Fruit fly (Drosophila melanogaster) whole organism: Measurements from ENCODE around the gene Pp2A-29B.

Source experiments
- CG8478 ChIP-seq: fragments of >200 bp; optimal IDR thresholded peaks from 2 replicates; lab custom pipeline; 2018; ENCODE audit warnings: inconsistent platforms
- Dll ChIP-seq: fragments of >200 bp; optimal IDR thresholded peaks from 2 replicates; lab custom pipeline; 2017
- EcR ChIP-seq, 2 experiments: fragments of >200 bp; optimal IDR thresholded peaks; 2 replicates each; lab custom pipeline; 2017; ENCODE audit warnings: missing biosample characterization in 2 of 2, missing genetic modification characterization in 2 of 2, missing genetic modification reagents in 2 of 2
- pan ChIP-seq: fragments of >200 bp; optimal IDR thresholded peaks from 2 replicates; lab custom pipeline; 2017
- psq ChIP-seq: fragments of >200 bp; optimal IDR thresholded peaks from 2 replicates; lab custom pipeline; 2017
- usp ChIP-seq: fragments of >200 bp; optimal IDR thresholded peaks from 2 replicates; lab custom pipeline; 2017; ENCODE audit warnings: missing biosample characterization, missing genetic modification characterization, mixed read lengths

Gene Pp2A-29B

DNA sequence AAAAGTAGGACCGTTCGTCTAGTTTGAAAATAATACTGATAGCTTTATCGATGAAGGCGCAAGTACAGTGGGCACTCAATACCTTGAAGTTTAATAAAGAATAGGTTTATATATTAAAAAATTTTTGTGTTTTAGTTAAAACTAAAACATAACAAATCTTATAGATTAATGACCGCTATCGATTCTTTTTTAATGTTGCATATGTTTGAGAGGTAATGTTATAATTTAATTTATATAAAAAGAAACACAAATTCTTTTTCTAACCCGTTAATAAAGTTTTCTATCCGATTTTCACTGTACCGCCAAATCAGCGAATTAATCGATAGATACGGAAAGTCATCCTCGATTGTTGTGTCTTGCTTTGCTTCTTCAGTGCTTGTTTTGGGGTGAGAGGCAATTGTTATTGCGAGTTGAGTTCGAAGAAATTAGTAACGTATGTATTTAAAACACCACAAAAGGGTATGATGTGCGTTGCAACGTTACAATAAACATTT, 18.3 kb downstream of the Pp2A-29B start, which contains the start of the genes Dad1 and CG13384:
TSS of gene Dad1 (minus strand) at position 30 of the 494 bp plus-strand sequence.
TSS of gene CG13384 (plus strand) at position 348 of the 494 bp plus-strand sequence.
- TF ChIP-seq CG8478 (no peak), EcR (GFP tag; optimal IDR thresholded peaks at IDR 0.05; lab: Kevin White, UChicago) (no peak), Dll (no peak), pan (lab: Kevin White, UChicago) (no peak), psq (lab: Kevin White, UChicago) (no peak), usp (GFP tag; lab: Kevin White, UChicago) (no peak)

DNA sequence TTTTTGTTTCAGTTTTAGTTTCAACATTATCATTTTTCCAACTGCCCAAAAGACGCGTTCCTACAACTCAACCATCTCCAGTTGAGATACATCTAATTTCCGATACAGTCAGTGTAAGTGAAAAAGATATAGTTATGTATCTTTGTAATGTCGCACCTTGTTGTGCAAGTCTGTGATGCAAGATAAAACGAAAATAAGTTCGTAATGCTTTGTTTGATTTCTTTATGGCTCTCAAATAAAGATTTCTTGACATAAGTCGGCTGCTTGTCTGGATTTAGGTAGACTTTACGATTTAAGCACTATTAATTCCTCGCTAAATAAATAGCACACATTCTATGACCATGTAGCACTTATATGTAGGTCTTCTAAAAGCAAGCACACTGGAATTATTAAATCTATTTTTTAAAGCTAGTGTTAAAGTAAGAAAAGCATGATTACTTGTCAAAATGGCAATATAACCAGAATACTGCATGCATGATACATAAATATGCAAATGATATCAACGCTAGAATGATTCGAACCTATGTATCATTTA, 19.2 kb downstream of the Pp2A-29B start:
- TF ChIP-seq EcR (GFP tag; optimal IDR thresholded peaks at IDR 0.05; lab: Kevin White, UChicago) (no peak), CG8478 (no peak), usp (GFP tag; lab: Kevin White, UChicago) (no peak), pan (lab: Kevin White, UChicago) (no peak), Dll (no peak), psq (lab: Kevin White, UChicago) (no peak)

DNA sequence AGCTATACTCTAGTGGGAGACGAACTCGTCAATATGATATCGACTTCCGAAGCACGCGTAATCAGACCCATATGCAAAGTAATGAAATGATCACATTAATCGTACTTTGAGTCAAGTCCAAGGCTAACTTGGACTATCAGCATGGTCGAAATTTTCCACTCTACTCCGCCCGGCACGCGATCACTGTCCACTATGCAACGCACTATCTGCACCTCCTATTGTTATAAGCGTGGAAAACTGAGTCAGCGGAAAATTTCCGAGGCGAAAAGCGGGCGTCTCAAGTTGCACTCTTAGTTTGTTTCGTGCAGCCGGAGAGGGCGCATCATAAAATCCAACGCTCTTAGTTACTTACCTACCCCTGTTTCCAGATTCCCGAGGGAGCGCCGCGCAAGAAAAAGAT, 20.0 kb downstream of the Pp2A-29B start:
- TF ChIP-seq Dll (no peak), EcR (GFP tag; optimal IDR thresholded peaks at IDR 0.05; lab: Kevin White, UChicago) (no peak), psq (lab: Kevin White, UChicago) (no peak), usp (GFP tag; lab: Kevin White, UChicago) (no peak), pan (lab: Kevin White, UChicago) (no peak), CG8478 (no peak)

DNA sequence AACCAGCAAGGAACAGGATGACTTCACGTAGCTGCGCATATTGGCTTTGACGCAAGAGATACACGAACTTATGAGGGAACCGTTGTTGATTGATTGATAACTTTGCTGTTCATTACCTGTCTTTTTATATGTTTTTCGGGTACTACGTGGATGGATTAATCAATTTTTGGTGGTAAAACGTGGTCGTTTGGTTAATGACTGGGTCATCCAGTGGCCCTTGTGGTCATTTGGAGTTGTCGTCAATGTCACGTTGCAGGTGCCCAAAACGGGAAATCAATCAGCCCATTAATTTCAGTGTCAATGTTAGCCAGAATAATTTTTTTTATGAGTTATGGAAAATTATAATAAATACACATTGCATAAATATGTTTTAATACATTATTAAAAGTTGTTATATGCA, 23.4 kb downstream of the Pp2A-29B start, which contains the start of gene CG42819:
TSS of gene CG42819 (minus strand) at position 101 of the 400 bp plus-strand sequence.
- TF ChIP-seq pan (lab: Kevin White, UChicago) = no peak
- no peak for TF ChIP-seq usp (GFP tag; lab: Kevin White, UChicago)
- no peak for TF ChIP-seq psq (lab: Kevin White, UChicago)
- no peak for TF ChIP-seq CG8478
- no peak for TF ChIP-seq Dll
- TF ChIP-seq EcR (GFP tag; optimal IDR thresholded peaks at IDR 0.05; lab: Kevin White, UChicago) = no peak

DNA sequence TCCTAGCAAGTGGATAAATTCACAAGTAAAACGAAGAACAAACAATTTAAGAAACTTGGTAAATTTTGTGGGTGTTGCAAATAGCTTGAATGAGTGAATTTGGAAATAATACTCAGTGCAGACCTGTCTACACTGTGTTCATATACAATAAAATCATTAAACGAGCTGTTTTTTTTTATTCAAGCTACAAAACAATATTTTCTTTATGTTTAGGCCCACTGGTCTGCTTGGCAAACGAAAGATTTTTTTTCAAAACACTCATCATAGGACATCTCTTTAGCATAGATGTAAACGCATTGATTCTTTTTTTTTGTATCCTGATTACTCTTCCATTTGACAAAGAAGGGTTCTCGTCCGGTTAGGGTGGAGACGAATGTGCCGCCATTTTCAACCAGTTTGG, 26.5 kb downstream of the Pp2A-29B start, which contains the start of gene CG42820:
TSS of gene CG42820 (minus strand) at position 101 of the 400 bp plus-strand sequence.
- TF ChIP-seq usp (GFP tag; lab: Kevin White, UChicago) (no peak), EcR (GFP tag; optimal IDR thresholded peaks at IDR 0.05; lab: Kevin White, UChicago) (no peak), CG8478 (no peak), psq (lab: Kevin White, UChicago) (no peak), pan (lab: Kevin White, UChicago) (no peak), Dll (no peak)

DNA sequence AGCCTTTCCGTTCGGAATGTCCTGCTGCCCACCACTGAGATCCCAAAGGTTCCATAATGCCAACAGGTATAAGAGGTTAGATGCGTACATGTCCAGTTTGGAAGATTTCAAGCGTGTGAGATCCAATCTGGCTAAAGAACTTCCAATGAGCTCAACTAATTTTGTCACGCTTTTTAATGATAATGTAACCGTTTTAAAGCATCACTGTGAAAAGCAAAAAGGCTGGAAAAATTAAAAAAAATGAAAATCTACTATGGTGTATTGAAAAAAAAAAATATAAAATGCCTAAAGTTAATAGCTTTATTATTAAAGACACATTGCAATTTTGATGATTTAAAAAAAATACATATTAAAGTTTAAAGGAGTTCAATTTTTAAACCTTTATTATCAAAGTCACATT, 27.3 kb downstream of the Pp2A-29B start, which contains the start of gene Acp29AB:
TSS of gene Acp29AB (minus strand) at position 101 of the 400 bp plus-strand sequence.
- no peak for TF ChIP-seq psq (lab: Kevin White, UChicago)
- TF ChIP-seq EcR (GFP tag; optimal IDR thresholded peaks at IDR 0.05; lab: Kevin White, UChicago) = no peak
- TF ChIP-seq pan (lab: Kevin White, UChicago) = no peak
- TF ChIP-seq CG8478 = no peak
- TF ChIP-seq usp (GFP tag; lab: Kevin White, UChicago) = no peak
- no peak for TF ChIP-seq Dll

DNA sequence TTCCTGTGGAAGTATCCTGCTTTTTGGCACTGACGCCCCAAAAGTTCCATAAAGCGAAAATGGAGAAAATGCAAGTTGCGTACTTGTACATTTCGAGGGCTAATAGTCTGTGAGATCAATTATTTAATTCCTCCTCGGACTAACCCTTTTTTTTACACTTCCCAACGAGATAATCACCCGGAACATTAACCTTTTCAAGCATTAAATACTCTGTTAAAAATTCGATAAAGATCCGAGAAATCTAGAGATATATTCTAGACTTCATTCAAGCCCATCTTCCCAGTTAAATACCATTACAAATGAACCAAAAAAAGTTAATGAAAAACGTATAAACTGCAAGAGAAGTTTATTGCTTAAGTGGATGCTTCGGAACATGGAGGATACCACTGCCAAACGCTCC, 28.3 kb downstream of the Pp2A-29B start, which contains the start of gene lectin-29Ca:
TSS of gene lectin-29Ca (minus strand) at position 101 of the 400 bp plus-strand sequence.
- TF ChIP-seq Dll (no peak), pan (lab: Kevin White, UChicago) (no peak), psq (lab: Kevin White, UChicago) (no peak), EcR (GFP tag; optimal IDR thresholded peaks at IDR 0.05; lab: Kevin White, UChicago) (no peak), usp (GFP tag; lab: Kevin White, UChicago) (no peak), CG8478 (no peak)

DNA sequence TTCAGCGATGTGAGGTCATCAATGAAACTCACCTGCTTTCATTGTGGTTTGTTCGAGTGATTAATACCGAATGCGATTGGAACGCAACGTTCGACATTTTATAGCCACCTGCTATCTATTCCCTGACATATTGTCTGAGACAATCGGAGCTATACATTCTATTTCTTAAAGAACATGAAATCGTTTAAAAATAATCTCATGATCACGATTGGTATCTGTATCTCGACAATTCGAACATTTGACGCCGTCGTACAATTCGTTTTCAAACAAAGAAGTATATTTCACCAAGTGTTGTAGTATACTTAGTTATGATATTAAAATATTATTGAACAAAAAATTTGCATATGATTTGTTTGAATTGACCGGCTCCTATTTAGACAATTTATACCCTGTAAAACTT, 29.0 kb downstream of the Pp2A-29B start, which contains the start of gene Peritrophin-15b:
TSS of gene Peritrophin-15b (minus strand) at position 101 of the 400 bp plus-strand sequence.
- TF ChIP-seq CG8478 = no peak
- TF ChIP-seq Dll = no peak
- no peak for TF ChIP-seq psq (lab: Kevin White, UChicago)

DNA sequence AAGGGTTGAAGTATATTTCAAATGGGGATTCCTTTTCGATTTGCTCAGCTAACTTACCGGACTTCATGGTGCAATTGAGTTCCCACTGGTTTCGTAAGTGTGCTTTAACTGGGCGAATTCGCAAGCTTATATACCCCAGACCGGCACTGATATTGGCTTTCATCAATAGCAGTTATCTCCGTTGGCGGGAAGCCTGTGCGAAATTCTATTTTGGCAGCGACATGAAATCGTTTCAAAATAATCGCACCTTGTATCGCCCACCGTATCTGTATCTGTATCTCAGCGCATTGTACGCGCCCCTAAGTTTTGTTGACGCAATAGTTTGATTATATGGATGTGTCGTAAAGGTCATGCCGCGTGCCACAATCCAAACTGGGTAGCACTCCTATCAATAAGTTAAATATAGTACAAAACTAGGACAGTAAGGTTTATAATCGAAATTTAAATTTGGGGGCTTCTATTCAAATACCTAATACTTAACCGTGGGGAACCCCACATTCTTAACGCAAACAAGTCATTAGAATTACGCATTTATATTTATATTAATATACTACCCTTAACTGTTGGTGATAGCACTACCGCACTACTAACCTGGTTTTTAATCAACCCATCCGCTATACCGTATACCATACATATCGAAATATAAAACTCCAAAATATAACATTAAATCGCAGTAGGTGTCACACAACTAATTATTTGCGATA, 30.3 kb downstream of the Pp2A-29B start, which contains the start of the genes Peritrophin-15a and CG13385:
TSS of gene Peritrophin-15a (minus strand) at position 101 of the 704 bp plus-strand sequence.
TSS of gene CG13385 (plus strand) at position 654 of the 704 bp plus-strand sequence.
- no peak for TF ChIP-seq CG8478
- TF ChIP-seq Dll = no peak
- no peak for TF ChIP-seq pan (lab: Kevin White, UChicago)
- TF ChIP-seq EcR (GFP tag; optimal IDR thresholded peaks at IDR 0.05; lab: Kevin White, UChicago) = no peak
- no peak for TF ChIP-seq usp (GFP tag; lab: Kevin White, UChicago)
- TF ChIP-seq psq (lab: Kevin White, UChicago) = no peak

DNA sequence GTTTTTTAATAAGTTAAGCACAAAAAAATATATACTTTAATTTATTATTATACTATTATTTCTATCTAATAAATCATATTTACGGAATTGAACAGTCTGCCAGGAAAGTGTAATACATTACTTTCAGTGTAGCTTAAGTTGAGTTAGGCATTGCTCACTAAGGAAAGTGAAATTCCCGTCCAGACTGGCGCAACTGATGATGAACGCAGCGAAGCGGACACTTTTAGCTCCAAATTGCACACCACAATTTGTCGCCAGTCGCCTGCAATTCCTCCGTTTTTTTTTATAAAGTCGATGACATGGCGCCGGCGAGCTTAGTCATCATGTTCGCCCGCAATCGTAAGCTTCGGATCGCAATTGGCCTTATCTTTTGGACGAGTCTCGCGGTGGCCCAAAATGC, 32.9 kb downstream of the Pp2A-29B start, which contains the start of gene CG13386:
TSS of gene CG13386 (plus strand) at position 301 of the 400 bp plus-strand sequence.
- TF ChIP-seq psq (lab: Kevin White, UChicago) = no peak
- TF ChIP-seq EcR (GFP tag; optimal IDR thresholded peaks at IDR 0.05; lab: Kevin White, UChicago) = no peak
- no peak for TF ChIP-seq Dll
- TF ChIP-seq CG8478 = no peak
- no peak for TF ChIP-seq usp (GFP tag; lab: Kevin White, UChicago)
- no peak for TF ChIP-seq pan (lab: Kevin White, UChicago)

DNA sequence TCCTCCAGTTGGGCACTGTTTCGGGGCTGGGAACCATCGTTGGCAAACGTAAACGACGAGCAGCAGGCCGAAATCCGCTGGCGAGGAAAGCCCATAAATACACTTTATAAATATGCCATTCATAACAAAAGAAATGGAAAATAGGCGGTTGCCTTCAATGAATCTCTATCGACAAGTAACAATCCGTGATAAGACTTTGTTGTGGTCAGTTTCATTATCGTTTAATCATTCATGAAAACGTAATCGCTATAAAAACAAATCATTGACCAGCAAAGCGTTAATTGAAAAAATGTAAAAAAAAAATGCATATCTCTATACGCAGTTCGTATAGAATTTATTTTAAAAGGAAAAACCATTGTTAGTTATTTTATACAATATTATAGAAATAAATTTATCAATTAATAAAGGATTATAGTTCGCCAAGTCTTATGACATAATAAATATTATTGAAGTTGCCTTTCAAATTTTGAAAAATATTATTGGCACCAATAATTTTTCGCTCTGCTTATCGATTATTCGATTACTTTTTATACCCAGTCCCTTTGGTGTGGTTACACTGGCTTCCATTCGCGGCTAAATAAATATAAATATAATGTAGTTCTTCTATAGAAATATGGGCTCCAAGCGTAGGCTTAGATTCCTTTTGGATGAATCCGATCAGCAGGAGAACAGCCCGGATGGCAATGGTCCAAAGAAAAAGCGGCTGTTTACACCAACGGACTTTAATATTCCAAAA, 34.2 kb downstream of the Pp2A-29B start, which contains the start of gene CG31898:
TSS of gene CG31898 (plus strand) at position 559 of the 736 bp plus-strand sequence.
- TF ChIP-seq CG8478 (no peak), usp (GFP tag; lab: Kevin White, UChicago) (no peak), EcR (GFP tag; optimal IDR thresholded peaks at IDR 0.05; lab: Kevin White, UChicago) (no peak), pan (lab: Kevin White, UChicago) (no peak), psq (lab: Kevin White, UChicago) (no peak), Dll (no peak)
